Worm (Caenorhabditis elegans) whole organism, L2 larva: ENCODE data around the gene R01H2.7.

Source experiments
- C34F6.9 ChIP-seq: fragments of 150-350 bp; optimal IDR thresholded peaks from 2 replicates; lab custom pipeline; 2014; ENCODE audit warnings: missing biosample characterization, missing genetic modification characterization
- F13H6.1 ChIP-seq: sonication (generic microtip); optimal IDR thresholded peaks from 2 replicates; lab custom pipeline; 2016; ENCODE audit warnings: missing genetic modification characterization, missing compliant biosample characterization
- R02D3.7 ChIP-seq: fragments of 150-350 bp; optimal IDR thresholded peaks from 2 replicates; lab custom pipeline; 2014; ENCODE audit warnings: missing biosample characterization, missing genetic modification characterization
- Y55F3AM.14 ChIP-seq: fragments of 200-800 bp; sonication (Bioruptor generic); optimal IDR thresholded peaks from 2 replicates; lab custom pipeline; 2018; ENCODE audit warnings: mild to moderate bottlenecking, missing genetic modification characterization, missing compliant biosample characterization
- ZK546.5 ChIP-seq: sonication (generic microtip); optimal IDR thresholded peaks from 2 replicates; lab custom pipeline; 2017; ENCODE audit warnings: missing biosample characterization, missing genetic modification characterization
- aly-2 ChIP-seq: fragments of 150-350 bp; optimal IDR thresholded peaks from 2 replicates; lab custom pipeline; 2014; ENCODE audit warnings: missing biosample characterization, missing genetic modification characterization
- ama-1 ChIP-seq: fragments of 150-350 bp; optimal IDR thresholded peaks from 2 replicates; lab custom pipeline; 2018; ENCODE audit warnings: inconsistent platforms
- ceh-16 ChIP-seq: fragments of 150-350 bp; optimal IDR thresholded peaks from 2 replicates; lab custom pipeline; 2014; ENCODE audit warnings: missing biosample characterization, missing genetic modification characterization
- ceh-82 ChIP-seq: fragments of 150-350 bp; optimal IDR thresholded peaks from 2 replicates; lab custom pipeline; 2014; ENCODE audit warnings: missing biosample characterization, missing genetic modification characterization
- crh-2 ChIP-seq: sonication (generic microtip); optimal IDR thresholded peaks from 2 replicates; lab custom pipeline; 2017; ENCODE audit warnings: missing biosample characterization, missing genetic modification characterization
- dmd-4 ChIP-seq: sonication (generic microtip); optimal IDR thresholded peaks from 2 replicates; lab custom pipeline; 2017; ENCODE audit warnings: missing biosample characterization, missing genetic modification characterization
- elt-3 ChIP-seq: sonication (generic microtip); optimal IDR thresholded peaks from 2 replicates; lab custom pipeline; 2017; ENCODE audit warnings: missing biosample characterization, missing genetic modification characterization
- fos-1 ChIP-seq: fragments of 150-350 bp; optimal IDR thresholded peaks from 2 replicates; lab custom pipeline; 2014; ENCODE audit warnings: missing biosample characterization, missing genetic modification characterization
- gmeb-1 ChIP-seq: fragments of 150-350 bp; optimal IDR thresholded peaks from 2 replicates; lab custom pipeline; 2014; ENCODE audit warnings: missing biosample characterization, missing genetic modification characterization
- lin-11 ChIP-seq: fragments of 150-350 bp; sonication (generic microtip); optimal IDR thresholded peaks from 2 replicates; lab custom pipeline; 2014; ENCODE audit warnings: missing biosample characterization, missing genetic modification characterization, inconsistent platforms, mixed read lengths
- lin-13 ChIP-seq: fragments of 150-350 bp; optimal IDR thresholded peaks from 2 replicates; lab custom pipeline; 2014; ENCODE audit warnings: missing biosample characterization, missing genetic modification reagents, missing genetic modification characterization
- lin-39 ChIP-seq: fragments of 150-350 bp; optimal IDR thresholded peaks from 2 replicates; lab custom pipeline; 2014; ENCODE audit warnings: missing biosample characterization, missing genetic modification reagents, missing genetic modification characterization
- lsy-2 ChIP-seq, 2 experiments: fragments of 150-350 bp in 1 of 2; sonication (generic microtip) in 1 of 2; optimal IDR thresholded peaks; 2 replicates each; lab custom pipeline; 2014 to 2017; ENCODE audit warnings: missing biosample characterization in 2 of 2, missing genetic modification characterization in 2 of 2
- mab-5 ChIP-seq: fragments of 150-350 bp; optimal IDR thresholded peaks from 2 replicates; lab custom pipeline; 2014; ENCODE audit warnings: missing biosample characterization, missing genetic modification characterization
- mbf-1 ChIP-seq: sonication (generic microtip); optimal IDR thresholded peaks from 2 replicates; lab custom pipeline; 2017; ENCODE audit warnings: missing biosample characterization, missing genetic modification characterization
- nhr-10 ChIP-seq: sonication (generic microtip); optimal IDR thresholded peaks from 2 replicates; lab custom pipeline; 2017; ENCODE audit warnings: missing biosample characterization, missing genetic modification characterization
- nhr-12 ChIP-seq: fragments of 150-350 bp; optimal IDR thresholded peaks from 2 replicates; lab custom pipeline; 2014; ENCODE audit warnings: missing biosample characterization, missing genetic modification characterization
- nhr-129 ChIP-seq: fragments of 150-350 bp; optimal IDR thresholded peaks from 2 replicates; lab custom pipeline; 2014; ENCODE audit warnings: missing biosample characterization, missing genetic modification characterization
- nhr-77 ChIP-seq: fragments of 150-350 bp; optimal IDR thresholded peaks from 2 replicates; lab custom pipeline; 2014; ENCODE audit warnings: missing biosample characterization, missing genetic modification characterization
- peb-1 ChIP-seq: fragments of 150-350 bp; optimal IDR thresholded peaks from 2 replicates; lab custom pipeline; 2014; ENCODE audit warnings: missing biosample characterization, missing genetic modification characterization
- sem-4 ChIP-seq: fragments of 150-350 bp; optimal IDR thresholded peaks from 2 replicates; lab custom pipeline; 2014; ENCODE audit warnings: missing biosample characterization, missing genetic modification reagents, missing genetic modification characterization
- skn-1 ChIP-seq: sonication (generic microtip); optimal IDR thresholded peaks from 2 replicates; lab custom pipeline; 2017; ENCODE audit warnings: missing biosample characterization, missing genetic modification characterization
- sma-3 ChIP-seq: sonication (generic microtip); optimal IDR thresholded peaks from 2 replicates; lab custom pipeline; 2016; ENCODE audit warnings: missing genetic modification reagents, missing genetic modification characterization, missing compliant biosample characterization
- sma-9 ChIP-seq, 2 experiments: fragments of 150-350 bp in 1 of 2; sonication (generic microtip) in 1 of 2; optimal IDR thresholded peaks; 2 replicates each; lab custom pipeline; 2014 to 2016; ENCODE audit warnings: missing genetic modification characterization in 2 of 2, mild to moderate bottlenecking in 1 of 2, missing biosample characterization in 1 of 2, missing compliant biosample characterization in 1 of 2, missing genetic modification reagents in 1 of 2, moderate library complexity in 1 of 2
- snpc-4 ChIP-seq: fragments of 150-350 bp; optimal IDR thresholded peaks from 2 replicates; lab custom pipeline; 2014; ENCODE audit warnings: missing biosample characterization, missing genetic modification characterization
- unc-39 ChIP-seq: fragments of 150-350 bp; optimal IDR thresholded peaks from 2 replicates; lab custom pipeline; 2014; ENCODE audit warnings: missing biosample characterization, missing genetic modification characterization
- unc-55 ChIP-seq: fragments of 150-350 bp; sonication (generic microtip); optimal IDR thresholded peaks from 3 replicates; lab custom pipeline; 2014; ENCODE audit warnings: missing biosample characterization, missing genetic modification reagents, missing genetic modification characterization
- zag-1 ChIP-seq: fragments of 150-350 bp; optimal IDR thresholded peaks from 2 replicates; lab custom pipeline; 2014; ENCODE audit warnings: missing biosample characterization, missing genetic modification characterization
- ztf-1 ChIP-seq: fragments of 200-800 bp; sonication (Bioruptor generic); conservative IDR thresholded peaks from 2 replicates; pipeline ENCODE4 v1.3.6; 2022; ENCODE audit warnings: missing genetic modification characterization, missing compliant biosample characterization
- ztf-4 ChIP-seq: fragments of 150-350 bp; optimal IDR thresholded peaks from 2 replicates; lab custom pipeline; 2014; ENCODE audit warnings: missing biosample characterization, missing genetic modification characterization

Gene R01H2.7

ce11 chrIII:7029105-7029504, 16.4 kb downstream of the R01H2.7 start, which contains the start of gene cyk-1:
Gene cyk-1 (minus strand): TSS chrIII:7029205.
- TF ChIP-seq gmeb-1 (tag; lab: Kevin White, UChicago) (no peak), sma-9 (GFP tag; optimal IDR thresholded peaks at IDR 0.05; lab: Kevin White, UChicago) (no peak), sma-9 (tag; optimal IDR thresholded peaks at IDR 0.05; lab: Kevin White, UChicago) (no peak), sem-4 (tag; lab: Kevin White, UChicago) (no peak), Y55F3AM.14 (GFP tag; lab: Kevin White, UChicago) (no peak), ZK546.5 (tag; lab: Kevin White, UChicago) (no peak), peb-1 (tag; lab: Kevin White, UChicago) (no peak), mab-5 (no peak)

- TF ChIP-seq snpc-4 (tag; lab: Kevin White, UChicago) (no peak), fos-1 (tag; lab: Kevin White, UChicago) (no peak), lin-11 (no peak), ztf-1 (GFP tag; lab: Robert Waterston, UW) (no peak), ceh-82 (tag; lab: Kevin White, UChicago) (no peak), zag-1 (tag; lab: Kevin White, UChicago) (no peak), nhr-10 (tag; lab: Kevin White, UChicago) (no peak), peb-1 (tag; lab: Kevin White, UChicago) (no peak), lin-13 (GFP tag; lab: Kevin White, UChicago) (no peak)
Measured at ce11 chrIII:7025839-7026238, 19.7 kb downstream of the R01H2.7 start.

DNA sequence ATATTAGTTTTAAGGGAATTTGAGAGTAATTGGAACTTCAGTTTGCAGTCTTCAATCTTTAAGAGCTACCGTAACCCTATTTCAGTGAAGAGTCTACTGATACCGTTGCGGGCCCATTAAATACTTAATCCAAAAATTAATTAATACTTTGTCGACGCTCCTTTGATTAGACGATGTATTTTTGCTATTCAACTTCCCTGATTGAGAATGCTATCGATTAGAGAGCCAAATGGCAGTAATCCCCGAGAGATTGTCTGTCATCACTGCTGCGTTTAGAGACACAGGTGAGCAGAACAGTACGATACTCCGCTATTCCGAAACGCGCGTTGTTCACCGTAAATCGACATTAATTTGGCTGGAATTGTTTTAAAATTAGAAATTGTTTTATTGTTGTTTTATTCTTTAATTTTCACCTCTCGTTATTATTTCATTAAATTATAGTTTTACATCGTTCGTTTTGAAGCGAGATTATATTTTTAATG, 24.3 kb downstream of the R01H2.7 start, which contains the start of gene rfl-1:
Gene rfl-1 (plus strand): TSS at position 51 of the 482 bp plus-strand sequence.
- TF ChIP-seq crh-2, result peak; percentile 49
- TF ChIP-seq ztf-4 (tag; lab: Kevin White, UChicago), result peak; percentile 8
- TF ChIP-seq nhr-77 (tag; lab: Kevin White, UChicago), result no peak
- TF ChIP-seq unc-39 (tag; lab: Kevin White, UChicago), result no peak
- no peak for TF ChIP-seq skn-1 (tag; lab: Kevin White, UChicago)
- TF ChIP-seq sma-9 (GFP tag; optimal IDR thresholded peaks at IDR 0.05; lab: Kevin White, UChicago), result peak; percentile 6
- TF ChIP-seq sma-9 (tag; optimal IDR thresholded peaks at IDR 0.05; lab: Kevin White, UChicago), result no peak
- peak; percentile 59 for TF ChIP-seq nhr-129 (tag; lab: Kevin White, UChicago)
- no peak for TF ChIP-seq dmd-4 (tag; lab: Kevin White, UChicago)
- peak; percentile 69 for TF ChIP-seq C34F6.9
- TF ChIP-seq mbf-1 (tag; lab: Kevin White, UChicago), result no peak
- TF ChIP-seq sma-3 (GFP tag; lab: Kevin White, UChicago), result peak; percentile 37
- TF ChIP-seq F13H6.1 (tag; lab: Kevin White, UChicago), result peak; percentile 34
- TF ChIP-seq unc-55, result peak; percentile 79
- peak; percentile 86 for TF ChIP-seq R02D3.7 (tag; lab: Kevin White, UChicago)
- no peak for TF ChIP-seq Y55F3AM.14 (GFP tag; lab: Kevin White, UChicago)
- TF ChIP-seq lsy-2 (tag; optimal IDR thresholded peaks at IDR 0.05; lab: Kevin White, UChicago), result peak; percentile 47 to 84

DNA sequence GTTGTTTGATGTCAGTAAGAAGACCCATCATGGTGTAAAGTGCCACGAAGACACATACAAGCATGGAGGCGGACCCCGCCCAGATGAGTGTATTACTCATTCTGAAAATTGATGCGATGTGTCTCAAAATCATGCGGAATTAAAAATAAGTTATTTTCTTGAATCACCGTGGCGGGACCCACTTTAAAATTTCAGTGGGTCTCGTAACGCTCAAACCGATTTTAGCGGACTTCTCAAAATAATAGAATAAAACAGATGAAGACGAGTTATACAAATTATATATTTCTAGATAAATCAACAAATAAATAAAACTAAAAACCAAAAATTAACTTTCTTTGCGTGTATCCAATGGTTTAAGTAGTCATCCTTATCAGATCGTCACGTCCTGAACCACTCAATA, 25.0 kb downstream of the R01H2.7 start, which contains the start of gene col-8:
Gene col-8 (minus strand): TSS at position 101 of the 400 bp plus-strand sequence.
- TF ChIP-seq nhr-129 (tag; lab: Kevin White, UChicago) (no peak), sma-3 (GFP tag; lab: Kevin White, UChicago) (no peak), mbf-1 (tag; lab: Kevin White, UChicago) (no peak), ama-1 (no peak), fos-1 (tag; lab: Kevin White, UChicago) (no peak), elt-3 (no peak), ztf-4 (tag; lab: Kevin White, UChicago) (no peak), C34F6.9 (no peak), unc-39 (tag; lab: Kevin White, UChicago) (no peak), aly-2 (tag; lab: Kevin White, UChicago) (no peak), nhr-12 (tag; lab: Kevin White, UChicago) (no peak), crh-2 (no peak)
- TF ChIP-seq, all 48 proteins: peak for 0

DNA sequence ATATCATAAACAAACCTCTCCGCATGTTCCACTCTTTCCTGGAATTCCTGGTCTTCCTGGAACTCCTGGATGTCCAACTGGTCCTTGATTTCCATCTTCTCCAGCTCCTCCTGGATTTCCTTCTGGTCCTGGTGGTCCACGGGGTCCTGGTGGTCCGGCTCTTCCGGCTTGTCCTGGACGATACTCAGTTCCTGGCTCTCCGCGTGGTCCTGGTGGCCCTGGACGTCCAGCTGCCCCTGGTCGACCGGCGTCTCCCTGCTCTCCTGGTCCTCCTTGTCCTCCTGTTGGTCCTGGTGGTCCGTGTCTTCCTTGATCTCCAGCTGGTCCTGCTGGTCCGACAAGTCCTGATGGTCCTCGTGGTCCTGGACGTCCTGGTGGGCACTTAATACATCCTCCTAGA, 25.8 kb downstream of the R01H2.7 start:
- no peak for TF ChIP-seq fos-1 (tag; lab: Kevin White, UChicago)
- TF ChIP-seq lin-11, result no peak
- no peak for TF ChIP-seq dmd-4 (tag; lab: Kevin White, UChicago)
- TF ChIP-seq ama-1, result no peak
- no peak for TF ChIP-seq snpc-4 (tag; lab: Kevin White, UChicago)
- no peak for TF ChIP-seq mbf-1 (tag; lab: Kevin White, UChicago)
- no peak for TF ChIP-seq crh-2
- no peak for TF ChIP-seq lin-39 (tag; lab: Kevin White, UChicago)
- no peak for TF ChIP-seq gmeb-1 (tag; lab: Kevin White, UChicago)
- TF ChIP-seq ceh-16 (tag; lab: Kevin White, UChicago), result no peak
- no peak for TF ChIP-seq peb-1 (tag; lab: Kevin White, UChicago)
- TF ChIP-seq aly-2 (tag; lab: Kevin White, UChicago), result no peak
